Worm (Caenorhabditis elegans) whole organism, L4 larva: ENCODE data around the gene F58F6.6.

Experiments used
- F26F4.8 ChIP-seq: fragments of 200-800 bp; sonication (Bioruptor generic); conservative IDR thresholded peaks from 2 replicates; pipeline ENCODE4 v1.3.6; 2022; ENCODE audit warnings: missing genetic modification characterization, missing compliant biosample characterization
- F37D6.2 ChIP-seq: sonication (generic microtip); optimal IDR thresholded peaks from 2 replicates; lab custom pipeline; 2016; ENCODE audit warnings: mild to moderate bottlenecking, missing genetic modification characterization, missing compliant biosample characterization
- F49E8.2 ChIP-seq: sonication (generic microtip); optimal IDR thresholded peaks from 2 replicates; lab custom pipeline; 2016; ENCODE audit warnings: missing compliant biosample characterization, mild to moderate bottlenecking, missing genetic modification characterization, borderline replicate concordance
- Y105C5A.15 ChIP-seq: fragments of 200-800 bp; sonication (Bioruptor generic); IDR thresholded peaks from 2 replicates; pipeline ENCODE4 v1.3.6; 2022; ENCODE audit warnings: missing genetic modification characterization, missing compliant biosample characterization
- Y48G9A.11 ChIP-seq: fragments of 200-800 bp; sonication (Bioruptor generic); IDR thresholded peaks from 2 replicates; pipeline ENCODE4 v1.3.6; 2022; ENCODE audit warnings: missing genetic modification reagents, missing genetic modification characterization, missing compliant biosample characterization
- ZK337.2 ChIP-seq: fragments of 200-800 bp; sonication (Bioruptor generic); IDR thresholded peaks from 2 replicates; pipeline ENCODE4 v1.3.6; 2022; ENCODE audit warnings: missing genetic modification reagents, missing genetic modification characterization, missing compliant biosample characterization
- aha-1 ChIP-seq: fragments of 150-350 bp; peaks from one replicate; lab custom pipeline; 2014; ENCODE audit warnings: missing biosample characterization, missing genetic modification characterization
- aly-2 ChIP-seq: sonication (generic microtip); optimal IDR thresholded peaks from 2 replicates; lab custom pipeline; 2018; ENCODE audit warnings: missing biosample characterization, missing genetic modification characterization
- ama-1 ChIP-seq: fragments of 150-350 bp; optimal IDR thresholded peaks from 2 replicates; lab custom pipeline; 2014; ENCODE audit warnings: inconsistent platforms, mixed read lengths
- arid-1 ChIP-seq: fragments of 200-800 bp; sonication (Bioruptor generic); conservative IDR thresholded peaks from 2 replicates; pipeline ENCODE4 v1.3.6; 2022; ENCODE audit warnings: missing genetic modification reagents, missing genetic modification characterization, missing compliant biosample characterization
- ceh-32 ChIP-seq: sonication (generic microtip); optimal IDR thresholded peaks from 2 replicates; lab custom pipeline; 2016; ENCODE audit warnings: mild to moderate bottlenecking, missing genetic modification characterization, missing compliant biosample characterization; ENCODE audit not compliant: poor library complexity
- ctbp-1 ChIP-seq: fragments of 200-800 bp; sonication (Bioruptor generic); IDR thresholded peaks from 2 replicates; pipeline ENCODE4 v1.3.6; 2022; ENCODE audit warnings: missing genetic modification reagents, missing genetic modification characterization, missing compliant biosample characterization
- daf-8 ChIP-seq: fragments of 200-800 bp; sonication (Bioruptor generic); IDR thresholded peaks from 2 replicates; pipeline ENCODE4 v1.3.6; 2022; ENCODE audit warnings: missing genetic modification characterization, missing compliant biosample characterization
- dmd-8 ChIP-seq: fragments of 200-800 bp; sonication (Bioruptor generic); IDR thresholded peaks from 2 replicates; pipeline ENCODE4 v1.3.6; 2022; ENCODE audit warnings: missing genetic modification characterization, missing compliant biosample characterization
- dpl-1 ChIP-seq: fragments of 150-350 bp; optimal IDR thresholded peaks from 2 replicates; lab custom pipeline; 2014; ENCODE audit warnings: missing biosample characterization, missing genetic modification reagents, missing genetic modification characterization
- fkh-10 ChIP-seq: fragments of 150-350 bp; optimal IDR thresholded peaks from 2 replicates; lab custom pipeline; 2014; ENCODE audit warnings: missing biosample characterization, missing genetic modification reagents, missing genetic modification characterization
- hif-1 ChIP-seq, 2 experiments: sonication (generic microtip); optimal IDR thresholded peaks; 2 replicates each; lab custom pipeline; 2016 to 2017; ENCODE audit warnings: missing compliant biosample characterization in 2 of 2, missing genetic modification characterization in 2 of 2, missing genetic modification reagents in 2 of 2, missing genotype in 2 of 2, mild to moderate bottlenecking in 1 of 2
- hlh-11 ChIP-seq: fragments of 200-800 bp; sonication (Bioruptor generic); optimal IDR thresholded peaks from 2 replicates; lab custom pipeline; 2018; ENCODE audit warnings: mild to moderate bottlenecking, missing genetic modification characterization, missing compliant biosample characterization
- lin-38 ChIP-seq: fragments of 200-800 bp; sonication (Bioruptor generic); IDR thresholded peaks from 2 replicates; pipeline ENCODE4 v1.3.6; 2022; ENCODE audit warnings: missing genetic modification reagents, missing genetic modification characterization, missing compliant biosample characterization
- madf-5 ChIP-seq, 2 experiments: fragments of 200-800 bp; sonication (Bioruptor generic); IDR thresholded peaks; 2 replicates each; pipeline ENCODE4 v1.3.6; 2022; ENCODE audit warnings: missing compliant biosample characterization in 2 of 2, missing genetic modification characterization in 2 of 2
- madf-9 ChIP-seq: fragments of 200-800 bp; sonication (Bioruptor generic); conservative IDR thresholded peaks from 2 replicates; pipeline ENCODE4 v1.3.6; 2022; ENCODE audit warnings: missing genetic modification reagents, missing genetic modification characterization, missing compliant biosample characterization
- mdl-1 ChIP-seq, 2 experiments: fragments of 150-350 bp in 1 of 2; sonication (generic microtip) in 1 of 2; optimal IDR thresholded peaks; 2 replicates each; lab custom pipeline; 2014 to 2017; ENCODE audit warnings: missing biosample characterization in 2 of 2, missing genetic modification characterization in 2 of 2
- mep-1 ChIP-seq: fragments of 150-350 bp; sonication (generic microtip); optimal IDR thresholded peaks from 3 replicates; lab custom pipeline; 2014; ENCODE audit warnings: missing biosample characterization, missing genetic modification characterization
- nhr-11 ChIP-seq: fragments of 150-350 bp; optimal IDR thresholded peaks from 2 replicates; lab custom pipeline; 2014; ENCODE audit warnings: missing biosample characterization, missing genetic modification characterization
- nhr-28 ChIP-seq: fragments of 150-350 bp; optimal IDR thresholded peaks from 2 replicates; lab custom pipeline; 2014; ENCODE audit warnings: missing biosample characterization, missing genetic modification characterization
- nhr-41 ChIP-seq: fragments of 200-800 bp; sonication (Bioruptor generic); IDR thresholded peaks from 2 replicates; pipeline ENCODE4 v1.3.6; 2022; ENCODE audit warnings: missing genetic modification reagents, missing genetic modification characterization, missing compliant biosample characterization
- nhr-48 ChIP-seq: sonication (generic microtip); optimal IDR thresholded peaks from 2 replicates; lab custom pipeline; 2016; ENCODE audit warnings: mild to moderate bottlenecking, missing genetic modification characterization, missing compliant biosample characterization
- php-3 ChIP-seq: fragments of 200-800 bp; sonication (Bioruptor generic); IDR thresholded peaks from 2 replicates; pipeline ENCODE4 v1.3.6; 2022; ENCODE audit warnings: missing genetic modification reagents, missing genetic modification characterization, missing compliant biosample characterization
- saeg-2 ChIP-seq: fragments of 200-800 bp; sonication (Bioruptor generic); IDR thresholded peaks from 2 replicates; pipeline ENCODE4 v1.3.6; 2022; ENCODE audit warnings: missing genetic modification reagents, missing genetic modification characterization, missing compliant biosample characterization
- set-16 ChIP-seq: fragments of 200-800 bp; sonication (Bioruptor generic); IDR thresholded peaks from 2 replicates; pipeline ENCODE4 v1.3.6; 2022; ENCODE audit warnings: missing genetic modification reagents, missing genetic modification characterization, missing compliant biosample characterization
- tra-1 ChIP-seq: fragments of 200-800 bp; sonication (Bioruptor generic); IDR thresholded peaks from 2 replicates; pipeline ENCODE4 v1.3.6; 2022; ENCODE audit warnings: missing genetic modification reagents, missing genetic modification characterization, missing compliant biosample characterization
- zag-1 ChIP-seq: fragments of 150-350 bp; optimal IDR thresholded peaks from 2 replicates; lab custom pipeline; 2014; ENCODE audit warnings: missing biosample characterization, missing genetic modification characterization
- zfp-2 ChIP-seq: sonication (generic microtip); optimal IDR thresholded peaks from 2 replicates; lab custom pipeline; 2016; ENCODE audit warnings: mild to moderate bottlenecking, missing genetic modification characterization, missing compliant biosample characterization
- ztf-7 ChIP-seq: fragments of 150-350 bp; optimal IDR thresholded peaks from 2 replicates; lab custom pipeline; 2014; ENCODE audit warnings: missing biosample characterization, missing genetic modification characterization

F58F6.6 gene

ce11 chrIV:1358109-1358508 is 17.2 kb downstream of the F58F6.6 start (continued):
- TF ChIP-seq Y48G9A.11 (GFP tag; lab: Robert Waterston, UW) (no peak), mep-1 (no peak), F26F4.8 (GFP tag; lab: Robert Waterston, UW) (no peak), php-3 (GFP tag; lab: Robert Waterston, UW) (0 out of 2 replicates have a peak, but pooled peaks have one; percentile 19), aly-2 (tag; lab: Kevin White, UChicago) (no peak), tra-1 (GFP tag; lab: Robert Waterston, UW) (no peak), Y105C5A.15 (GFP tag; lab: Robert Waterston, UW) (no peak; the same call in 1 of the 2 replicates), dpl-1 (GFP tag; lab: Kevin White, UChicago) (no peak), F37D6.2 (tag; lab: Kevin White, UChicago) (no peak), madf-9 (GFP tag; lab: Robert Waterston, UW) (no peak), ama-1 (lab: Kevin White, UChicago) (no peak), arid-1 (GFP tag; lab: Robert Waterston, UW) (no peak), saeg-2 (GFP tag; lab: Robert Waterston, UW) (0 out of 2 replicates have a peak, but pooled peaks have one; percentile 59)

- TF ChIP-seq ctbp-1 (GFP tag; lab: Robert Waterston, UW) (no peak), daf-8 (GFP tag; lab: Robert Waterston, UW) (no peak), nhr-41 (GFP tag; lab: Robert Waterston, UW) (no peak), F49E8.2 (tag; lab: Kevin White, UChicago) (no peak), zag-1 (tag; lab: Kevin White, UChicago) (no peak), ceh-32 (no peak), hif-1 (tag; optimal IDR thresholded peaks at IDR 0.05; lab: Kevin White, UChicago) (no peak), nhr-28 (no peak)
Observed at ce11 chrIV:1359125-1359524, 18.2 kb downstream of the F58F6.6 start, which contains the start of gene col-105. TSS of gene col-105 (minus strand) at chrIV:1359225.

DNA sequence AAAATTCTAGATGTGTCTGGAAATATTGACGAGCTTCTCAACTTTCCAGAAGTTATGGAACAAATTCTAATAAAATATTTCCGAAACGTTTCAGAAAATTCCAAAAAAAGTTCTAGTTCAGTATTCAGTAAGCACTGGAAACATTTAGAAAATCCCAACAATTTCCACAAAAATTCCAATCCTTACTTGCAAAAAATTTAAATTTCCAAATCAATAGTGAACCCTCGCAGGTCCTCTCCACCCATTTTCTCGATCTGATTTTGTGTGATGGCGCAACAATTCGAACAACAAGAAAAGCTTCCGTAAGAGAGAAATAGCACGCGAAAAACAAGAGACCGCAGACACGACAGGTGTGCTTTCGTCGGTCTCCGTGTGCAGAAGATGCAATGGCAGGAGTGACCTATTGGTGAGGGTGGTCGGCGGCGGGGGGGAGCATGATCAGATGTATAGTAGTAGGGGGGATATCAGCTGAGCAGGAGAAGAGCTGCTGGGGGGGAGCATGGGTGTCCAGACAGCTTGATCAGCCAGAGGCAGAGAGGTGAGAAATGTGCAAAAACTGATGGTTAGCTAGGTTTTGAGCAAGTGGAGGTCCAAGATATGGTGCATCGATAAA is 20.8 kb downstream of the F58F6.6 start:
- 0 out of 2 replicates have a peak, but pooled peaks have one; percentile 22 for TF ChIP-seq ZK337.2 (GFP tag; lab: Robert Waterston, UW)
- no peak for TF ChIP-seq lin-38
- no peak for TF ChIP-seq mdl-1 (tag; optimal IDR thresholded peaks at IDR 0.05; lab: Kevin White, UChicago)
- peak; percentile 96 for TF ChIP-seq aha-1 (tag; lab: Kevin White, UChicago)
- TF ChIP-seq set-16: peak; percentile 62
- no peak for TF ChIP-seq zfp-2 (tag; lab: Kevin White, UChicago)
- no peak for TF ChIP-seq madf-5 (GFP tag; IDR thresholded peaks at IDR 0.05; lab: Robert Waterston, UW)
- no peak for TF ChIP-seq tra-1 (GFP tag; lab: Robert Waterston, UW)
- TF ChIP-seq dmd-8 (GFP tag; lab: Robert Waterston, UW): no peak
- no peak for TF ChIP-seq ceh-32
- no peak for TF ChIP-seq fkh-10 (GFP tag; lab: Kevin White, UChicago)
- TF ChIP-seq Y48G9A.11 (GFP tag; lab: Robert Waterston, UW): no peak
- TF ChIP-seq hlh-11: peak; percentile 48

DNA sequence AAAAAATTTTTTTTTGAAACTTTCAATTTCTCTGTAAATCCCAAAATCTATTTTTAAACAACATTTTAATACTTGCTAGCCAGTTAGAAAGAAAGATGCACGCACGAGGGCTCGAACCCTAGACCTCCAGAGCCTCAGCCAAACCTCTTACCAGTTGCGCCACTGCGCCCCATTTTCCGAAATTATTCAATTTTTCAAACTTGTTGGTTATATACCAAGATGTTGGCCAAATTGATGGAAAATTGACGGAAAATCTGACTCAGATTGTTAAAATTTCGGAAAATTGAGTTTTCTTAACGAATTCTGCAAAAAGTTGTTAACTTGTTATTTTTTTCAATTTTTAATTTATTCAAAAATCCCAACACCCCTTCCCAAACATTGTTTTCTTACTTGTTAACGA is 24.9 kb downstream of the F58F6.6 start:
- TF ChIP-seq nhr-48 (no peak), nhr-11 (no peak), ztf-7 (tag; lab: Kevin White, UChicago) (no peak), mdl-1 (tag; optimal IDR thresholded peaks at IDR 0.05; lab: Kevin White, UChicago) (no peak), Y48G9A.11 (GFP tag; lab: Robert Waterston, UW) (0 out of 2 replicates have a peak, but pooled peaks have one; percentile 36), daf-8 (GFP tag; lab: Robert Waterston, UW) (no peak), aly-2 (tag; lab: Kevin White, UChicago) (no peak), hlh-11 (no peak), dmd-8 (GFP tag; lab: Robert Waterston, UW) (no peak)
